Worm (Caenorhabditis elegans) whole organism, mixed stage, embryonic: ENCODE results near the gene snf-10.

Experiments
- M03D4.4 ChIP-seq: sonication (generic microtip); optimal IDR thresholded peaks from 2 replicates; lab custom pipeline; 2017; ENCODE audit warnings: mild to moderate bottlenecking, missing genetic modification characterization, missing compliant biosample characterization
- bed-3 ChIP-seq: fragments of 200-800 bp; sonication (Bioruptor generic); optimal IDR thresholded peaks from 3 replicates; lab custom pipeline; 2018; ENCODE audit warnings: mild to moderate bottlenecking, missing genetic modification characterization, moderate library complexity, missing compliant biosample characterization
- blmp-1 ChIP-seq: fragments of 150-350 bp; optimal IDR thresholded peaks from 2 replicates; lab custom pipeline; 2014; ENCODE audit warnings: missing biosample characterization, missing genetic modification characterization
- ceh-39 ChIP-seq: fragments of 150-350 bp; optimal IDR thresholded peaks from 2 replicates; lab custom pipeline; 2014; ENCODE audit warnings: missing biosample characterization, missing genetic modification characterization
- ceh-43 ChIP-seq: fragments of 200-800 bp; sonication (Bioruptor generic); optimal IDR thresholded peaks from 2 replicates; lab custom pipeline; 2018; ENCODE audit warnings: mild to moderate bottlenecking, missing genetic modification characterization, moderate library complexity, missing compliant biosample characterization
- ceh-83 ChIP-seq: fragments of 200-800 bp; sonication (Bioruptor generic); optimal IDR thresholded peaks from 2 replicates; lab custom pipeline; 2018; ENCODE audit warnings: mild to moderate bottlenecking, missing genetic modification characterization, missing compliant biosample characterization
- ces-1 ChIP-seq: fragments of 150-350 bp; optimal IDR thresholded peaks from 2 replicates; lab custom pipeline; 2014; ENCODE audit warnings: missing biosample characterization, missing genetic modification reagents, missing genetic modification characterization
- cnd-1 ChIP-seq: fragments of 200-800 bp; sonication (Bioruptor generic); optimal IDR thresholded peaks from 2 replicates; lab custom pipeline; 2018; ENCODE audit warnings: mild to moderate bottlenecking, missing genetic modification characterization, missing compliant biosample characterization
- drap-1 ChIP-seq: fragments of 200-800 bp; sonication (Bioruptor generic); optimal IDR thresholded peaks from 3 replicates; lab custom pipeline; 2018; ENCODE audit warnings: mild to moderate bottlenecking, missing genetic modification characterization, missing compliant biosample characterization
- elt-1 ChIP-seq: sonication (generic microtip); optimal IDR thresholded peaks from 2 replicates; lab custom pipeline; 2017; ENCODE audit warnings: missing genetic modification characterization, mild to moderate bottlenecking, missing compliant biosample characterization, antibody characterized with exemption, moderate library complexity, borderline replicate concordance; ENCODE audit not compliant: insufficient read depth
- elt-3 ChIP-seq: fragments of 150-350 bp; optimal IDR thresholded peaks from 2 replicates; lab custom pipeline; 2014; ENCODE audit warnings: missing biosample characterization, missing genetic modification characterization
- flh-1 ChIP-seq: fragments of 200-800 bp; sonication (Bioruptor generic); optimal IDR thresholded peaks from 2 replicates; lab custom pipeline; 2018; ENCODE audit warnings: mild to moderate bottlenecking, missing genetic modification characterization, moderate library complexity, missing compliant biosample characterization
- ham-2 ChIP-seq: fragments of 200-800 bp; sonication (Bioruptor generic); optimal IDR thresholded peaks from 2 replicates; lab custom pipeline; 2018; ENCODE audit warnings: mild to moderate bottlenecking, missing genetic modification characterization, missing compliant biosample characterization
- hlh-1 ChIP-seq: fragments of 150-350 bp; optimal IDR thresholded peaks from 2 replicates; lab custom pipeline; 2014; ENCODE audit warnings: missing biosample characterization, missing genetic modification reagents, missing genetic modification characterization
- lin-13 ChIP-seq: fragments of 150-350 bp; optimal IDR thresholded peaks from 2 replicates; lab custom pipeline; 2014; ENCODE audit warnings: missing biosample characterization, missing genetic modification characterization
- lin-32 ChIP-seq: fragments of 200-800 bp; sonication (Bioruptor generic); optimal IDR thresholded peaks from 2 replicates; lab custom pipeline; 2018; ENCODE audit warnings: mild to moderate bottlenecking, missing genetic modification characterization, missing compliant biosample characterization
- lsy-2 ChIP-seq: fragments of 150-350 bp; optimal IDR thresholded peaks from 2 replicates; lab custom pipeline; 2014; ENCODE audit warnings: missing biosample characterization, missing genetic modification characterization
- mab-5 ChIP-seq: fragments of 150-350 bp; optimal IDR thresholded peaks from 2 replicates; lab custom pipeline; 2014; ENCODE audit warnings: missing biosample characterization, missing genetic modification characterization
- mep-1 ChIP-seq: fragments of 150-350 bp; optimal IDR thresholded peaks from 2 replicates; lab custom pipeline; 2017; ENCODE audit warnings: missing biosample characterization, missing genetic modification reagents, missing genetic modification characterization, inconsistent platforms
- mls-2 ChIP-seq: sonication (generic microtip); optimal IDR thresholded peaks from 2 replicates; lab custom pipeline; 2016; ENCODE audit warnings: mild to moderate bottlenecking, missing genetic modification characterization, moderate library complexity, missing compliant biosample characterization
- nhr-12 ChIP-seq: fragments of 150-350 bp; optimal IDR thresholded peaks from 2 replicates; lab custom pipeline; 2014; ENCODE audit warnings: missing biosample characterization, missing genetic modification characterization
- nhr-2 ChIP-seq: fragments of 150-350 bp; optimal IDR thresholded peaks from 2 replicates; lab custom pipeline; 2014; ENCODE audit warnings: missing biosample characterization, missing genetic modification characterization
- nhr-237 ChIP-seq: fragments of 150-350 bp; optimal IDR thresholded peaks from 2 replicates; lab custom pipeline; 2014; ENCODE audit warnings: missing biosample characterization, missing genetic modification characterization
- nhr-28 ChIP-seq: fragments of 150-350 bp; optimal IDR thresholded peaks from 2 replicates; lab custom pipeline; 2014; ENCODE audit warnings: missing biosample characterization, missing genetic modification characterization
- nhr-76 ChIP-seq: sonication (generic microtip); optimal IDR thresholded peaks from 2 replicates; lab custom pipeline; 2017; ENCODE audit warnings: missing biosample characterization, missing genetic modification characterization
- sem-2 ChIP-seq: fragments of 200-800 bp; sonication (Bioruptor generic); optimal IDR thresholded peaks from 2 replicates; lab custom pipeline; 2018; ENCODE audit warnings: mild to moderate bottlenecking, missing genetic modification characterization, missing compliant biosample characterization
- snpc-4 ChIP-seq: fragments of 150-350 bp; optimal IDR thresholded peaks from 2 replicates; lab custom pipeline; 2014; ENCODE audit warnings: missing biosample characterization, missing genetic modification characterization
- sptf-1 ChIP-seq: sonication (generic microtip); optimal IDR thresholded peaks from 2 replicates; lab custom pipeline; 2017; ENCODE audit warnings: mild to moderate bottlenecking, missing genetic modification characterization, moderate library complexity, missing compliant biosample characterization
- tbx-8 ChIP-seq: fragments of 200-800 bp; sonication (Bioruptor generic); optimal IDR thresholded peaks from 2 replicates; lab custom pipeline; 2018; ENCODE audit warnings: mild to moderate bottlenecking, missing genetic modification characterization, moderate library complexity, missing compliant biosample characterization
- unc-120 ChIP-seq: sonication (generic microtip); optimal IDR thresholded peaks from 2 replicates; lab custom pipeline; 2017; ENCODE audit warnings: missing genetic modification characterization, missing compliant biosample characterization; ENCODE audit not compliant: poor library complexity, severe bottlenecking
- unc-39 ChIP-seq: fragments of 150-350 bp; optimal IDR thresholded peaks from 2 replicates; lab custom pipeline; 2014; ENCODE audit warnings: missing biosample characterization, missing genetic modification characterization
- unc-62 ChIP-seq: fragments of 150-350 bp; optimal IDR thresholded peaks from 2 replicates; lab custom pipeline; 2014; ENCODE audit warnings: missing biosample characterization, missing genetic modification reagents, missing genetic modification characterization
- zip-8 ChIP-seq: fragments of 150-350 bp; optimal IDR thresholded peaks from 2 replicates; lab custom pipeline; 2014; ENCODE audit warnings: missing biosample characterization, missing genetic modification characterization
- ztf-11 ChIP-seq: fragments of 150-350 bp; optimal IDR thresholded peaks from 2 replicates; lab custom pipeline; 2014; ENCODE audit warnings: missing biosample characterization, missing genetic modification characterization

snf-10 gene

DNA sequence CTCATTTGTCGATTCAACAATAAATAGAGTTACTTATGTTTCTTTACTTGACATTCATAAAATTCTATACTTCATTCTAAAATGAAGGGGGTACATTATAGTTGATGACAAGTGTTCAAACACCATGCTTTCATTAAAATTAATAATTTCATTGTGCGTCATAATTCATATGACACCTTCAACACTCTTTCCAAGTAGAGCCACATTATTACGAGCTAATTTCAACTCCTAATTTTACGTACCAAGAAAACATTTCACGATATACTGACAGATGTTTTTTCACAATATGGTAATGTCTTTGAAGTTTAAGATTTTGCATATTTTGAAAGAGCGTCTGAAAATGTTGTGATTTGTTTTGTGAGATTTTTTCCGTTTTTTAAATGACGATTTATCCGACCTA lies 24.9 kb upstream of the snf-10 start:
- TF ChIP-seq ceh-43 (GFP tag; lab: Kevin White, UChicago) (no peak), nhr-2 (tag; lab: Kevin White, UChicago) (no peak), hlh-1 (tag; lab: Kevin White, UChicago) (no peak), ztf-11 (tag; lab: Kevin White, UChicago) (no peak), mep-1 (tag; lab: Kevin White, UChicago) (no peak), unc-39 (no peak), ceh-83 (GFP tag; lab: Kevin White, UChicago) (no peak), mls-2 (tag; lab: Kevin White, UChicago) (no peak), zip-8 (tag; lab: Kevin White, UChicago) (no peak), unc-120 (tag; lab: Kevin White, UChicago) (no peak)

DNA sequence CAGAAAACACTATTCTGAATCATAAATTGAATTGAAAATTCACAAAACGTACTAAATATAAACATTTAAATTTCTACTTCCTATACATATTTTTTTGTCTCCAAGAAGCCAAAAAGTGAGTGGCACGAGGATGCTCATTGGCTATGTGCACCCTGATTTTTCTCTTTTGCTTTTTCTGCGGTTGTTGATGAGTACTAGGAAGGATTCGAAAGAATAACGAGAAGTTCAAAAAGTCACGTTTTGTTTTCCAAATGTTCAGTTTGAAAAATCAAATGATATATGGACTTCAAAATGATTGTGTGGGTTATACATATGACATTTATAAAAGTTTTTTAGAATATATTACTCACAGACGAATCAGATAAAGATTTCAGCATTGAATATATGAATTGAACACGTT lies 24.1 kb upstream of the snf-10 start:
- TF ChIP-seq cnd-1 (no peak), nhr-76 (tag; lab: Kevin White, UChicago) (no peak), elt-3 (no peak), unc-62 (GFP tag; lab: Kevin White, UChicago) (no peak), bed-3 (GFP tag; lab: Kevin White, UChicago) (no peak), unc-39 (no peak), elt-1 (tag; lab: Kevin White, UChicago) (no peak), mab-5 (no peak), nhr-28 (no peak), ceh-43 (GFP tag; lab: Kevin White, UChicago) (no peak), unc-120 (tag; lab: Kevin White, UChicago) (no peak), M03D4.4 (tag; lab: Kevin White, UChicago) (no peak), nhr-2 (tag; lab: Kevin White, UChicago) (no peak), nhr-12 (tag; lab: Kevin White, UChicago) (no peak)
- TF ChIP-seq, all 35 proteins: peak for 0

- TF ChIP-seq hlh-1 (tag; lab: Kevin White, UChicago) (no peak), elt-3 (no peak), nhr-76 (tag; lab: Kevin White, UChicago) (no peak), drap-1 (GFP tag; lab: Kevin White, UChicago) (no peak), lin-13 (tag; lab: Kevin White, UChicago) (no peak), mep-1 (tag; lab: Kevin White, UChicago) (no peak), tbx-8 (no peak), sem-2 (no peak), snpc-4 (tag; lab: Kevin White, UChicago) (no peak), ces-1 (GFP tag; lab: Kevin White, UChicago) (no peak), ceh-43 (GFP tag; lab: Kevin White, UChicago) (no peak), unc-120 (tag; lab: Kevin White, UChicago) (no peak)
- TF ChIP-seq, all 35 proteins: peak for 0
Measured at ce11 chrV:10464160-10464559, 23.5 kb upstream of the snf-10 start.

DNA sequence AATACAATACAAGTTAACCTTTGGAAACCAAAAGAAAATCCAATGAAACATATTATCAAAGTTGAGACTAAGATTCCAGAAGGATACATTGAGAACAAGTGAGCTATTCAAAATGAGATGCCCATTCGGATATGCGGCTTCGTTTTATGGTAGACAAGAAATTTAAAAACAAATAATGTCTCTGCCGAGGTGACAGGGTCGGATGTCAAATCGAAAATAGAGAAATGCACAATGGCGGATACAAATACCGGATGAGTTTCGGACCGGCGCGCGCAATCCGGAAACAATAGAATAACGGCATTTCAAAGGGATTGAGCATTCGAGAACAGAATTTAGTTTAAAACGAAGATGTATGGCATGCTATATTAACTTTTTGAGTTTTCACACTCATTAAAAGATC lies 22.7 kb upstream of the snf-10 start, which contains the start of gene F22E12.3:
Gene F22E12.3 (minus strand): TSS at position 101 of the 400 bp plus-strand sequence.
- TF ChIP-seq ceh-39 (tag; lab: Kevin White, UChicago) (no peak), flh-1 (GFP tag; lab: Kevin White, UChicago) (no peak), blmp-1 (tag; lab: Kevin White, UChicago) (no peak), M03D4.4 (tag; lab: Kevin White, UChicago) (no peak), nhr-28 (no peak), cnd-1 (no peak), nhr-237 (tag; lab: Kevin White, UChicago) (no peak), elt-1 (tag; lab: Kevin White, UChicago) (no peak), elt-3 (no peak), ham-2 (GFP tag; lab: Kevin White, UChicago) (no peak), nhr-2 (tag; lab: Kevin White, UChicago) (no peak), nhr-12 (tag; lab: Kevin White, UChicago) (no peak), lin-13 (tag; lab: Kevin White, UChicago) (no peak), hlh-1 (tag; lab: Kevin White, UChicago) (no peak), nhr-76 (tag; lab: Kevin White, UChicago) (no peak)
- TF ChIP-seq, all 35 proteins: peak for 0

DNA sequence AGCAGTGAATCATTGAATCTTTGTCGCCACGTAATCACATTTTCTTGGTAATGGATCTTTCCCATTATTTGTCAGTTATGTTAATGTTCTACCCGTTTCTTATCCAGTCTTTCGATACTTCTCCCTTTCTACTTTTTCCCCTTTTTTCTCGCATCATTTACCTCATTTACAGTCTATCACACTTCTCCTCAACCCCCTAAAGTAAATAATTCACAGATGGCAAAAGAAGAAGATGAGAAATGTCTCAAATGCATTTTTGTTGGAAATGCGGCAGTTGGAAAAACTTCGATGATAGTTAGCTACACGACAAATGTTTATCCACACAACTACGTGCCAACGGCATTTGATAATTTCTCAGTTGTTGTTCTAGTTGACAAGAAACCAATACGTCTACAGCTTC lies 21.4 kb upstream of the snf-10 start, which contains the start of gene chw-1:
Gene chw-1 (plus strand): TSS at position 217 of the 400 bp plus-strand sequence.
- TF ChIP-seq M03D4.4 (tag; lab: Kevin White, UChicago): no peak
- TF ChIP-seq mls-2 (tag; lab: Kevin White, UChicago): no peak
- no peak for TF ChIP-seq elt-1 (tag; lab: Kevin White, UChicago)
- no peak for TF ChIP-seq nhr-28
- no peak for TF ChIP-seq nhr-12 (tag; lab: Kevin White, UChicago)
- no peak for TF ChIP-seq nhr-76 (tag; lab: Kevin White, UChicago)
- no peak for TF ChIP-seq lsy-2 (tag; lab: Kevin White, UChicago)
- no peak for TF ChIP-seq sem-2
- no peak for TF ChIP-seq ham-2 (GFP tag; lab: Kevin White, UChicago)
- TF ChIP-seq blmp-1 (tag; lab: Kevin White, UChicago): no peak
- TF ChIP-seq lin-32 (GFP tag; lab: Kevin White, UChicago): no peak
- TF ChIP-seq bed-3 (GFP tag; lab: Kevin White, UChicago): no peak
- TF ChIP-seq ceh-83 (GFP tag; lab: Kevin White, UChicago): no peak
- TF ChIP-seq sptf-1 (tag; lab: Kevin White, UChicago): no peak
